Fruit fly (Drosophila melanogaster): ENCODE measurements around the gene Hk.

The Hk gene

dm6 chrX:10184355-10185058 lies 78.8 kb downstream of the Hk start:
- TF ChIP-seq CG7045 (GFP tag; optimal IDR thresholded peaks at IDR 0.05) (no peak), cnc (optimal IDR thresholded peaks at IDR 0.05) (no peak), ovo (GFP tag; optimal IDR thresholded peaks at IDR 0.05) (no peak), bab1 (GFP tag; optimal IDR thresholded peaks at IDR 0.05) (no peak), pad (GFP tag; optimal IDR thresholded peaks at IDR 0.05) (no peak), Hr96 (GFP tag; optimal IDR thresholded peaks at IDR 0.05) (no peak), kay (GFP tag; ENCODE audit: borderline replicate concordance) (no peak), CG11617 (GFP tag; optimal IDR thresholded peaks at IDR 0.05) (no peak), Clk (GFP tag; optimal IDR thresholded peaks at IDR 0.05) (no peak), tj (GFP tag; optimal IDR thresholded peaks at IDR 0.05) (no peak)
